Fruit fly (Drosophila melanogaster) whole organism, embryonic: ENCODE measurements around the gene Girdin.

Experiments used
- Blimp-1 ChIP-seq: fragments of 200-800 bp; sonication (Bioruptor generic); optimal IDR thresholded peaks from 3 replicates; lab custom pipeline; 2018; ENCODE audit warnings: missing biosample characterization, missing genetic modification characterization, mild to moderate bottlenecking, moderate library complexity, missing genetic modification reagents
- CG1024 ChIP-seq: fragments of 200-800 bp; sonication (Bioruptor generic); IDR thresholded peaks from 2 replicates; pipeline ENCODE4 v1.3.6; 2022; ENCODE audit warnings: missing biosample characterization, missing genetic modification characterization
- CG10543 ChIP-seq: fragments of 200-800 bp; sonication (Bioruptor generic); optimal IDR thresholded peaks from 3 replicates; lab custom pipeline; 2017; ENCODE audit warnings: missing biosample characterization, mild to moderate bottlenecking, missing genetic modification characterization, moderate library complexity
- CG11723 ChIP-seq: fragments of 200-800 bp; sonication (Bioruptor generic); optimal IDR thresholded peaks from 2 replicates; lab custom pipeline; 2017; ENCODE audit warnings: missing biosample characterization, mild to moderate bottlenecking, missing genetic modification characterization
- CG12942 ChIP-seq: fragments of 200-800 bp; sonication (Bioruptor generic); optimal IDR thresholded peaks from 3 replicates; lab custom pipeline; 2016; ENCODE audit warnings: missing biosample characterization, missing genetic modification characterization
- CG13624 ChIP-seq: fragments of 200-800 bp; sonication (Bioruptor generic); optimal IDR thresholded peaks from 2 replicates; lab custom pipeline; 2016; ENCODE audit warnings: missing biosample characterization, missing genetic modification characterization
- CG15514 ChIP-seq: fragments of 200-800 bp; sonication (Bioruptor generic); optimal IDR thresholded peaks from 3 replicates; lab custom pipeline; 2017; ENCODE audit warnings: missing biosample characterization, missing genetic modification characterization, mild to moderate bottlenecking, moderate library complexity, missing genetic modification reagents
- CG17361 ChIP-seq: fragments of 200-800 bp; sonication (Bioruptor generic); IDR thresholded peaks from 3 replicates; pipeline ENCODE4 v1.3.6; 2022; ENCODE audit warnings: missing biosample characterization, missing genetic modification characterization
- CG17829 ChIP-seq: fragments of 200-800 bp; optimal IDR thresholded peaks from 2 replicates; lab custom pipeline; 2019; ENCODE audit warnings: missing biosample characterization, mild to moderate bottlenecking, missing genetic modification characterization, moderate library complexity
- CG18476 ChIP-seq: fragments of 200-800 bp; sonication (Bioruptor generic); optimal IDR thresholded peaks from 2 replicates; lab custom pipeline; 2016; ENCODE audit warnings: missing biosample characterization, mild to moderate bottlenecking, missing genetic modification characterization
- CG2678 ChIP-seq: fragments of 200-800 bp; sonication (Bioruptor generic); optimal IDR thresholded peaks from 3 replicates; lab custom pipeline; 2019; ENCODE audit warnings: missing biosample characterization, mild to moderate bottlenecking, missing genetic modification characterization, moderate library complexity
- CG31441 ChIP-seq: fragments of 200-800 bp; sonication (Bioruptor generic); IDR thresholded peaks from 2 replicates; pipeline ENCODE4 v1.3.6; 2022; ENCODE audit warnings: missing biosample characterization, missing genetic modification characterization
- CG34376 ChIP-seq: fragments of 200-800 bp; sonication (Bioruptor generic); optimal IDR thresholded peaks from 2 replicates; lab custom pipeline; 2018; ENCODE audit warnings: missing biosample characterization, mild to moderate bottlenecking, missing genetic modification characterization
- CG34422 ChIP-seq: fragments of 200-800 bp; sonication (Bioruptor generic); IDR thresholded peaks from 3 replicates; pipeline ENCODE4 v1.3.6; 2022; ENCODE audit warnings: missing biosample characterization, missing genetic modification characterization
- CG4707 ChIP-seq: fragments of 200-800 bp; sonication (Bioruptor generic); optimal IDR thresholded peaks from 2 replicates; lab custom pipeline; 2018; ENCODE audit warnings: missing biosample characterization, mild to moderate bottlenecking, missing genetic modification characterization, moderate library complexity
- CG4820 ChIP-seq: fragments of 200-800 bp; sonication (Bioruptor generic); optimal IDR thresholded peaks from 3 replicates; lab custom pipeline; 2016; ENCODE audit warnings: missing biosample characterization, missing genetic modification characterization
- CG6683 ChIP-seq: fragments of 200-800 bp; sonication (Bioruptor generic); optimal IDR thresholded peaks from 2 replicates; lab custom pipeline; 2017; ENCODE audit warnings: missing biosample characterization, mild to moderate bottlenecking, missing genetic modification characterization, missing genetic modification reagents
- CG7271 ChIP-seq: fragments of 200-800 bp; sonication (Bioruptor generic); optimal IDR thresholded peaks from 2 replicates; lab custom pipeline; 2018; ENCODE audit warnings: missing biosample characterization, mild to moderate bottlenecking, missing genetic modification characterization, moderate library complexity
- CG7372 ChIP-seq: fragments of 200-800 bp; sonication (Bioruptor generic); IDR thresholded peaks from 2 replicates; pipeline ENCODE4 v1.3.6; 2022; ENCODE audit warnings: missing biosample characterization, missing genetic modification characterization
- CG8765 ChIP-seq: fragments of 200-800 bp; sonication (Bioruptor generic); IDR thresholded peaks from 2 replicates; pipeline ENCODE4 v1.3.6; 2022; ENCODE audit warnings: missing biosample characterization, missing genetic modification characterization
- CG8924 ChIP-seq: fragments of 200-800 bp; optimal IDR thresholded peaks from 3 replicates; lab custom pipeline; 2019; ENCODE audit warnings: missing biosample characterization, mild to moderate bottlenecking, missing genetic modification characterization, moderate library complexity
- D ChIP-seq, 2 experiments: fragments of 200-800 bp in 1 of 2; fragments of >200 bp in 1 of 2; sonication (Bioruptor generic) in 1 of 2; optimal IDR thresholded peaks; 2 replicates in 1 of 2; 3 replicates in 1 of 2; lab custom pipeline; 2017; ENCODE audit warnings: mild to moderate bottlenecking in 1 of 2, missing biosample characterization in 1 of 2, missing genetic modification characterization in 1 of 2, missing genetic modification reagents in 1 of 2
- Dip2 ChIP-seq: fragments of 200-800 bp; sonication (Bioruptor generic); IDR thresholded peaks from 2 replicates; pipeline ENCODE4 v1.3.6; 2022; ENCODE audit warnings: missing biosample characterization, missing genetic modification characterization
- Ets97D ChIP-seq: fragments of 200-800 bp; sonication (Bioruptor generic); optimal IDR thresholded peaks from 3 replicates; lab custom pipeline; 2016; ENCODE audit warnings: missing biosample characterization, missing genetic modification characterization
- Fer2 ChIP-seq: fragments of 200-800 bp; sonication (Bioruptor generic); optimal IDR thresholded peaks from 2 replicates; lab custom pipeline; 2018; ENCODE audit warnings: missing biosample characterization, mild to moderate bottlenecking, missing genetic modification characterization, moderate library complexity
- H15 ChIP-seq: fragments of 200-800 bp; sonication (Bioruptor generic); IDR thresholded peaks from 3 replicates; pipeline ENCODE4 v1.3.6; 2022; ENCODE audit warnings: missing biosample characterization, missing genetic modification characterization
- HLH3B ChIP-seq: fragments of 200-800 bp; sonication (Bioruptor generic); IDR thresholded peaks from 2 replicates; pipeline ENCODE4 v1.3.6; 2022; ENCODE audit warnings: missing biosample characterization, missing genetic modification characterization
- HLHmδ ChIP-seq: fragments of 200-800 bp; sonication (Bioruptor generic); optimal IDR thresholded peaks from 2 replicates; lab custom pipeline; 2018; ENCODE audit warnings: missing biosample characterization, mild to moderate bottlenecking, missing genetic modification characterization, moderate library complexity
- Hand ChIP-seq: fragments of 200-800 bp; sonication (Bioruptor generic); optimal IDR thresholded peaks from 2 replicates; lab custom pipeline; 2017; ENCODE audit warnings: mild to moderate bottlenecking, missing biosample characterization, missing genetic modification reagents, missing genetic modification characterization
- Hr39 ChIP-seq: fragments of >200 bp; optimal IDR thresholded peaks from 2 replicates; lab custom pipeline; 2017
- Meics ChIP-seq: fragments of 200-800 bp; sonication (Bioruptor generic); optimal IDR thresholded peaks from 2 replicates; lab custom pipeline; 2017; ENCODE audit warnings: missing biosample characterization, mild to moderate bottlenecking, missing genetic modification characterization
- Nf-YC ChIP-seq: fragments of 200-800 bp; optimal IDR thresholded peaks from 3 replicates; lab custom pipeline; 2019; ENCODE audit warnings: missing biosample characterization, mild to moderate bottlenecking, missing genetic modification characterization, moderate library complexity
- TFAM ChIP-seq: fragments of 200-800 bp; sonication (Bioruptor generic); optimal IDR thresholded peaks from 2 replicates; lab custom pipeline; 2017; ENCODE audit warnings: missing biosample characterization, missing genetic modification characterization, inconsistent platforms
- Tbp ChIP-seq: fragments of >200 bp; optimal IDR thresholded peaks from 2 replicates; lab custom pipeline; 2018; ENCODE audit warnings: missing biosample characterization, missing genetic modification characterization
- YL-1 ChIP-seq: fragments of 200-800 bp; sonication (Bioruptor generic); optimal IDR thresholded peaks from 3 replicates; lab custom pipeline; 2017; ENCODE audit warnings: missing biosample characterization, mild to moderate bottlenecking, missing genetic modification characterization
- croc ChIP-seq: fragments of 200-800 bp; sonication (Bioruptor generic); conservative IDR thresholded peaks from 3 replicates; pipeline ENCODE4 v1.3.6; 2022; ENCODE audit warnings: missing biosample characterization, missing genetic modification characterization
- dan ChIP-seq: fragments of 200-800 bp; sonication (Bioruptor generic); IDR thresholded peaks from 2 replicates; pipeline ENCODE4 v1.3.6; 2022; ENCODE audit warnings: missing biosample characterization, missing genetic modification characterization
- en ChIP-seq: fragments of 200-800 bp; sonication (Bioruptor generic); optimal IDR thresholded peaks from 2 replicates; lab custom pipeline; 2016; ENCODE audit warnings: missing biosample characterization, missing genetic modification characterization
- exex ChIP-seq: fragments of 200-800 bp; sonication (Bioruptor generic); optimal IDR thresholded peaks from 4 replicates; lab custom pipeline; 2018; ENCODE audit warnings: missing biosample characterization, mild to moderate bottlenecking, missing genetic modification characterization, moderate library complexity
- gro ChIP-seq: fragments of 200-800 bp; sonication (Bioruptor generic); optimal IDR thresholded peaks from 2 replicates; lab custom pipeline; 2016; ENCODE audit warnings: missing biosample characterization, missing genetic modification characterization
- ham ChIP-seq: fragments of 200-800 bp; sonication (Bioruptor generic); IDR thresholded peaks from 2 replicates; pipeline ENCODE4 v1.3.6; 2022; ENCODE audit warnings: missing biosample characterization, missing genetic modification characterization
- jigr1 ChIP-seq: fragments of 200-800 bp; sonication (Bioruptor generic); IDR thresholded peaks from 3 replicates; pipeline ENCODE4 v1.3.6; 2022; ENCODE audit warnings: missing biosample characterization, missing genetic modification characterization
- lilli ChIP-seq: fragments of 200-800 bp; sonication (Bioruptor generic); optimal IDR thresholded peaks from 3 replicates; lab custom pipeline; 2016; ENCODE audit warnings: missing biosample characterization, missing genetic modification characterization
- odd ChIP-seq: fragments of 200-800 bp; sonication (Bioruptor generic); optimal IDR thresholded peaks from 2 replicates; lab custom pipeline; 2017; ENCODE audit warnings: missing biosample characterization, mild to moderate bottlenecking, missing genetic modification characterization
- org-1 ChIP-seq: fragments of 200-800 bp; sonication (Bioruptor generic); optimal IDR thresholded peaks from 2 replicates; lab custom pipeline; 2017; ENCODE audit warnings: missing biosample characterization, missing genetic modification characterization
- pnt ChIP-seq: fragments of 200-800 bp; sonication (Bioruptor generic); optimal IDR thresholded peaks from 3 replicates; lab custom pipeline; 2016; ENCODE audit warnings: missing biosample characterization, missing genetic modification characterization
- pum ChIP-seq: fragments of 200-800 bp; sonication (Bioruptor generic); optimal IDR thresholded peaks from 2 replicates; lab custom pipeline; 2016; ENCODE audit warnings: missing biosample characterization, missing genetic modification characterization
- pzg ChIP-seq: fragments of 200-800 bp; sonication (Bioruptor generic); optimal IDR thresholded peaks from 3 replicates; lab custom pipeline; 2018; ENCODE audit warnings: missing biosample characterization, mild to moderate bottlenecking, missing genetic modification characterization, moderate library complexity
- ranshi ChIP-seq: fragments of 200-800 bp; sonication (Bioruptor generic); IDR thresholded peaks from 2 replicates; pipeline ENCODE4 v1.3.6; 2022; ENCODE audit warnings: missing biosample characterization, missing genetic modification characterization
- tap ChIP-seq: fragments of 200-800 bp; optimal IDR thresholded peaks from 3 replicates; lab custom pipeline; 2019; ENCODE audit warnings: missing biosample characterization, mild to moderate bottlenecking, missing genetic modification characterization, moderate library complexity
- trem ChIP-seq: fragments of 200-800 bp; optimal IDR thresholded peaks from 3 replicates; lab custom pipeline; 2019; ENCODE audit warnings: missing biosample characterization, mild to moderate bottlenecking, missing genetic modification characterization, moderate library complexity

The Girdin gene

dm6 chr3L:3143383-3143962 lies 35.3 kb upstream of the Girdin start, which contains the start of the genes CG11537 and Alg2 (continued):
- TF ChIP-seq CG12942 (GFP tag; lab: Kevin White, UChicago) (no peak), pum (GFP tag; lab: Kevin White, UChicago) (no peak), Nf-YC (tag; lab: Kevin White, UChicago) (peak; percentile 41), Hr39 (lab: Kevin White, UChicago) (no peak), pzg (peak; percentile 42), exex (tag; lab: Kevin White, UChicago) (no peak), H15 (no peak), Tbp (peak; percentile 46), org-1 (GFP tag; lab: Kevin White, UChicago) (no peak), Hand (GFP tag; lab: Kevin White, UChicago) (no peak), CG4820 (GFP tag; lab: Kevin White, UChicago) (no peak), ranshi (GFP tag; lab: Robert Waterston, UW) (no peak), CG8924 (tag; lab: Kevin White, UChicago) (peak; percentile 66), Dip2 (GFP tag; lab: Robert Waterston, UW) (no peak), CG11723 (GFP tag; lab: Kevin White, UChicago) (no peak), D (optimal IDR thresholded peaks at IDR 0.05; lab: Kevin White, UChicago) (no peak), D (GFP tag; optimal IDR thresholded peaks at IDR 0.05; lab: Kevin White, UChicago) (no peak), CG7372 (GFP tag; lab: Robert Waterston, UW) (no peak), tap (tag; lab: Kevin White, UChicago) (no peak), CG4707 (GFP tag; lab: Kevin White, UChicago) (no peak), CG15514 (GFP tag; lab: Kevin White, UChicago) (peak; percentile 35), Meics (GFP tag; lab: Kevin White, UChicago) (peak; percentile 39), HLH3B (GFP tag; lab: Robert Waterston, UW) (peak; percentile 13; the same call in 1 of the 2 replicates), CG18476 (GFP tag; lab: Kevin White, UChicago) (peak; percentile 12), CG31441 (GFP tag; lab: Robert Waterston, UW) (0 out of 2 replicates have a peak, but pooled peaks have one; percentile 20), CG17361 (GFP tag; lab: Robert Waterston, UW) (peak; percentile 44; the same call in 2 of the 3 replicates), Fer2 (tag; lab: Kevin White, UChicago) (peak; percentile 4), HLHmδ (GFP tag; lab: Kevin White, UChicago) (no peak), CG10543 (GFP tag; lab: Kevin White, UChicago) (no peak), trem (peak; percentile 81), CG17829 (peak; percentile 44), croc (GFP tag; lab: Robert Waterston, UW) (no peak), odd (GFP tag; lab: Kevin White, UChicago) (no peak), en (GFP tag; lab: Kevin White, UChicago) (no peak), YL-1 (no peak), dan (no peak), gro (GFP tag; lab: Kevin White, UChicago) (no peak), CG8765 (GFP tag; lab: Robert Waterston, UW) (no peak), CG34376 (GFP tag; lab: Kevin White, UChicago) (no peak), CG6683 (GFP tag; lab: Kevin White, UChicago) (no peak), CG1024 (no peak), ham (GFP tag; lab: Robert Waterston, UW) (no peak), Blimp-1 (GFP tag; lab: Kevin White, UChicago) (peak; percentile 21), lilli (GFP tag; lab: Kevin White, UChicago) (peak; percentile 38), Ets97D (GFP tag; lab: Kevin White, UChicago) (peak; percentile 3), CG7271 (no peak), TFAM (GFP tag; lab: Kevin White, UChicago) (no peak), CG2678 (tag; lab: Kevin White, UChicago) (peak; percentile 42), pnt (GFP tag; lab: Kevin White, UChicago) (no peak), jigr1 (GFP tag; lab: Robert Waterston, UW) (no peak), CG13624 (GFP tag; lab: Kevin White, UChicago) (peak; percentile 35), CG34422 (GFP tag; lab: Robert Waterston, UW) (0 out of 3 replicates have a peak, but pooled peaks have one; percentile 39)
